Fruit fly (Drosophila melanogaster) whole organism, adult: ENCODE results near the gene tty.
A peak's percentile ranks its signal among the peaks of the same experiment; 100 is the strongest.

Experiments used
- CG11617 ChIP-seq: fragments of 200-800 bp; sonication (Bioruptor generic); optimal IDR thresholded peaks from 2 replicates; lab custom pipeline; 2017; ENCODE audit warnings: mild to moderate bottlenecking, missing biosample characterization, missing genetic modification reagents, missing genetic modification characterization
- CG12768 ChIP-seq: fragments of 200-800 bp; sonication (Bioruptor generic); optimal IDR thresholded peaks from 2 replicates; lab custom pipeline; 2017; ENCODE audit warnings: missing biosample characterization, missing genetic modification characterization, mild to moderate bottlenecking, moderate library complexity, missing genetic modification reagents
- CG14711 ChIP-seq: fragments of 200-800 bp; sonication (Bioruptor generic); optimal IDR thresholded peaks from 2 replicates; lab custom pipeline; 2018; ENCODE audit warnings: missing biosample characterization, mild to moderate bottlenecking, missing genetic modification characterization, moderate library complexity
- CG1620 ChIP-seq: fragments of 200-800 bp; sonication (Bioruptor generic); optimal IDR thresholded peaks from 2 replicates; lab custom pipeline; 2016; ENCODE audit warnings: missing biosample characterization, missing genetic modification characterization
- CG33017 ChIP-seq: fragments of 200-800 bp; sonication (Bioruptor generic); optimal IDR thresholded peaks from 2 replicates; lab custom pipeline; 2018; ENCODE audit warnings: missing biosample characterization, mild to moderate bottlenecking, missing genetic modification characterization, moderate library complexity
- CG5204 ChIP-seq: fragments of 200-800 bp; sonication (Bioruptor generic); optimal IDR thresholded peaks from 2 replicates; lab custom pipeline; 2016; ENCODE audit warnings: missing biosample characterization, missing genetic modification characterization
- CG7045 ChIP-seq: fragments of 200-800 bp; sonication (Bioruptor generic); optimal IDR thresholded peaks from 2 replicates; lab custom pipeline; 2017; ENCODE audit warnings: missing biosample characterization, mild to moderate bottlenecking, missing genetic modification characterization
- CG7101 ChIP-seq: fragments of 200-800 bp; sonication (Bioruptor generic); optimal IDR thresholded peaks from 2 replicates; lab custom pipeline; 2018; ENCODE audit warnings: missing biosample characterization, mild to moderate bottlenecking, missing genetic modification characterization, moderate library complexity
- Clk ChIP-seq: fragments of 200-800 bp; sonication (Bioruptor generic); optimal IDR thresholded peaks from 2 replicates; lab custom pipeline; 2017; ENCODE audit warnings: missing biosample characterization, missing genetic modification characterization
- Crg-1 ChIP-seq: fragments of 200-800 bp; sonication (Bioruptor generic); optimal IDR thresholded peaks from 2 replicates; lab custom pipeline; 2016; ENCODE audit warnings: missing biosample characterization, missing genetic modification characterization
- Hr96 ChIP-seq: fragments of 200-800 bp; sonication (Bioruptor generic); optimal IDR thresholded peaks from 2 replicates; lab custom pipeline; 2016; ENCODE audit warnings: missing biosample characterization, missing genetic modification characterization
- Mnt ChIP-seq: fragments of 200-800 bp; sonication (Bioruptor generic); optimal IDR thresholded peaks from 2 replicates; lab custom pipeline; 2016; ENCODE audit warnings: missing biosample characterization, mild to moderate bottlenecking, missing genetic modification characterization
- bab1 ChIP-seq: fragments of 200-800 bp; sonication (Bioruptor generic); optimal IDR thresholded peaks from 3 replicates; lab custom pipeline; 2019; ENCODE audit warnings: missing biosample characterization, mild to moderate bottlenecking, missing genetic modification characterization, moderate library complexity
- cic ChIP-seq: fragments of 200-800 bp; sonication (Bioruptor generic); optimal IDR thresholded peaks from 2 replicates; lab custom pipeline; 2017; ENCODE audit warnings: missing biosample characterization, mild to moderate bottlenecking, missing genetic modification characterization, moderate library complexity
- cnc ChIP-seq, 2 experiments: fragments of >200 bp; optimal IDR thresholded peaks; 2 replicates each; lab custom pipeline; 2017
- kay ChIP-seq: fragments of 200-800 bp; sonication (Bioruptor generic); peaks from one replicate; lab custom pipeline; 2016; ENCODE audit warnings: missing biosample characterization, missing genetic modification characterization, borderline replicate concordance
- ovo ChIP-seq: fragments of 200-800 bp; sonication (Bioruptor generic); optimal IDR thresholded peaks from 2 replicates; lab custom pipeline; 2016; ENCODE audit warnings: missing biosample characterization, missing genetic modification characterization
- pad ChIP-seq: fragments of 200-800 bp; sonication (Bioruptor generic); optimal IDR thresholded peaks from 3 replicates; lab custom pipeline; 2017; ENCODE audit warnings: missing biosample characterization, missing genetic modification characterization, mild to moderate bottlenecking, moderate library complexity, missing genetic modification reagents
- tj ChIP-seq: fragments of 200-800 bp; sonication (Bioruptor generic); optimal IDR thresholded peaks from 3 replicates; lab custom pipeline; 2017; ENCODE audit warnings: missing biosample characterization, mild to moderate bottlenecking, missing genetic modification characterization, moderate library complexity
- toe ChIP-seq: fragments of 200-800 bp; sonication (Bioruptor generic); optimal IDR thresholded peaks from 2 replicates; lab custom pipeline; 2016; ENCODE audit warnings: missing biosample characterization, missing genetic modification characterization

Gene tty

dm6 chrX:21319202-21319772, 20.2 kb downstream of the tty start, which contains the start of the genes SLIRP1 and anox:
SLIRP1 (minus strand) TSS chrX:21319296.
anox (minus strand) TSS chrX:21319296.
- peak; percentile 77 for TF ChIP-seq CG5204
- TF ChIP-seq CG33017 (tag; lab: Kevin White, UChicago) = peak; percentile 67
- no peak for TF ChIP-seq Hr96 (GFP tag; lab: Kevin White, UChicago)
- TF ChIP-seq cic (GFP tag; lab: Kevin White, UChicago) = peak; percentile 76
- peak; percentile 83 for TF ChIP-seq CG1620
- TF ChIP-seq Mnt = peak; percentile 56
- peak; percentile 75 for TF ChIP-seq pad
- peak; percentile 16 for TF ChIP-seq Clk (GFP tag; lab: Kevin White, UChicago)
- peak; percentile 80 for TF ChIP-seq CG11617
- TF ChIP-seq bab1 (GFP tag; lab: Kevin White, UChicago) = peak; percentile 81
- peak; percentile 76 for TF ChIP-seq CG12768
- TF ChIP-seq kay (GFP tag; lab: Kevin White, UChicago) = no peak
- peak; percentile 67 for TF ChIP-seq toe (GFP tag; lab: Kevin White, UChicago)
- peak; percentile 65 for TF ChIP-seq CG7045 (GFP tag; lab: Kevin White, UChicago)
- peak; percentile 55 for TF ChIP-seq ovo (GFP tag; lab: Kevin White, UChicago)
- TF ChIP-seq CG14711 (tag; lab: Kevin White, UChicago) = peak; percentile 82
- peak; percentile 84 for TF ChIP-seq Crg-1 (GFP tag; lab: Kevin White, UChicago)
- peak; percentile 85 for TF ChIP-seq tj (GFP tag; lab: Kevin White, UChicago)
- no peak for TF ChIP-seq cnc (optimal IDR thresholded peaks at IDR 0.05; lab: Kevin White, UChicago)
- peak; percentile 89 for TF ChIP-seq CG7101

- no peak for TF ChIP-seq kay (GFP tag; lab: Kevin White, UChicago)
- TF ChIP-seq ovo (GFP tag; lab: Kevin White, UChicago) = no peak
- TF ChIP-seq CG7045 (GFP tag; lab: Kevin White, UChicago) = no peak
- TF ChIP-seq CG1620 = no peak
- TF ChIP-seq Clk (GFP tag; lab: Kevin White, UChicago) = no peak
- TF ChIP-seq Crg-1 (GFP tag; lab: Kevin White, UChicago) = no peak
- TF ChIP-seq cic (GFP tag; lab: Kevin White, UChicago) = no peak
These were observed 22.1 kb downstream of the tty start, which contains the start of gene CG1801 for dm6 chrX:21317422-21317821. CG1801 (minus strand) TSS chrX:21317522.

DNA sequence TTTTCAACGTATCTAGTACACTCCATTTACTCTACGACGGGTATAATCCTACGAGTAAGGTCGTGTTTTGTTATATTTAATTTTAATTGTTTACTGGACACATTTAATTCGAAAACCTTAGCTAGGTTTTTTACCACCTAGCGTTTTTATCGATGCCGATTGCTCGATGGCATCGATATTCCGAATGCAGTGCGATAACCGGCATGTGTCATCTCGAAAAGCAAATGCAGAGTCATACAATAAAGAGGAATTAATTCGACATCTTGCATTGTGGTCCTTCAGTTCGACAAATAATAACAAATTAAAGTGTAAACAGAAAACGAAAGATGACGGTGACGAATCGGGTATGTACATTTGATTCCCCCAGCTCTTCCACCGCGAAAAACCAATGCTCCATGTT, 23.6 kb downstream of the tty start, which contains the start of gene Rpt6:
Gene Rpt6 (plus strand): TSS at position 201 of the 400 bp plus-strand sequence.
- TF ChIP-seq CG5204 = no peak
- no peak for TF ChIP-seq CG33017 (tag; lab: Kevin White, UChicago)
- TF ChIP-seq CG14711 (tag; lab: Kevin White, UChicago) = no peak
- no peak for TF ChIP-seq kay (GFP tag; lab: Kevin White, UChicago)
- peak; percentile 6 for TF ChIP-seq CG1620
- no peak for TF ChIP-seq cic (GFP tag; lab: Kevin White, UChicago)
- no peak for TF ChIP-seq CG12768
- peak; percentile 22 for TF ChIP-seq Mnt
- TF ChIP-seq toe (GFP tag; lab: Kevin White, UChicago) = no peak
- no peak for TF ChIP-seq CG7045 (GFP tag; lab: Kevin White, UChicago)
- TF ChIP-seq cnc (optimal IDR thresholded peaks at IDR 0.05; lab: Kevin White, UChicago) = peak; percentile 50 to 83
- no peak for TF ChIP-seq pad
- TF ChIP-seq ovo (GFP tag; lab: Kevin White, UChicago) = no peak
- TF ChIP-seq tj (GFP tag; lab: Kevin White, UChicago) = peak; percentile 53
- no peak for TF ChIP-seq Hr96 (GFP tag; lab: Kevin White, UChicago)
- TF ChIP-seq CG11617 = no peak
- TF ChIP-seq Crg-1 (GFP tag; lab: Kevin White, UChicago) = no peak
- no peak for TF ChIP-seq CG7101
- TF ChIP-seq bab1 (GFP tag; lab: Kevin White, UChicago) = peak; percentile 42
- TF ChIP-seq Clk (GFP tag; lab: Kevin White, UChicago) = no peak

DNA sequence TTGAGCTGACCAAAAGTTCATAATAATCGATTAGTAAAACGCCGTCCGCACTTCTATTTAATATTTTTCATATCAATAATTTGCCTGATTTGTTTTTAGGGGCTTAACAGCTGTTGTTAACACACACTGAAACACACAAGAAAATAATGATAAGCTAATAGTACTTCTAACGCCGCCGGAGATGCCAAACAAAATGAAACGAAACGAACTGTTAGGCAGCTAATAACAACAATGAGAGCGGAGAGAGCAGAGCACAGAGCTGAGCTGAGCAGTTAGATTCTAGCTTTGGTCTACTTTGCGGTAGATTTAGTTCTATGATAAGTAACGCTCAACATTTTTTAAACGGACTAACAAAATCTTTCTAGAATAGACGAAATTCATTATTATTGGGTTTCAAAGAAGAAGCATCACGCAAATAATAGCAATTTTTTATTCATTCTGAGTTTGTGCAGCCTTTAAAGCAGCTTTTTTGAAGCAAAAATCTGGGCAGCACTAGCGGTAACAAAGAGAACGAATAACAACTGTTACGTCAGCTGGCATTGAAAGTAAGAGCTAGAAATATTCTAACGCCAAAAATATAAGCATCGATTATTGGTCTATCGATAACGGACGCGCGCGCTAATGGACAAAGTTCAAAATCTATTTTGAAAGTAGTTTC, 32.9 kb downstream of the tty start, which contains the start of gene Abca3:
Gene Abca3 (minus strand): TSS at position 181 of the 658 bp plus-strand sequence.
- TF ChIP-seq CG11617 (peak; percentile 66), pad (peak; percentile 63), Hr96 (GFP tag; lab: Kevin White, UChicago) (peak; percentile 70), CG12768 (peak; percentile 45), bab1 (GFP tag; lab: Kevin White, UChicago) (peak; percentile 59), ovo (GFP tag; lab: Kevin White, UChicago) (peak; percentile 51), CG7045 (GFP tag; lab: Kevin White, UChicago) (peak; percentile 33), toe (GFP tag; lab: Kevin White, UChicago) (peak; percentile 63), CG5204 (peak; percentile 60), tj (GFP tag; lab: Kevin White, UChicago) (peak; percentile 33), Crg-1 (GFP tag; lab: Kevin White, UChicago) (peak; percentile 59), Mnt (peak; percentile 44), Clk (GFP tag; lab: Kevin White, UChicago) (no peak), cnc (optimal IDR thresholded peaks at IDR 0.05; lab: Kevin White, UChicago) (no peak), kay (GFP tag; lab: Kevin White, UChicago) (peak; percentile 78), CG33017 (tag; lab: Kevin White, UChicago) (peak; percentile 54), CG14711 (tag; lab: Kevin White, UChicago) (peak; percentile 70), CG1620 (peak; percentile 66), cic (GFP tag; lab: Kevin White, UChicago) (no peak), CG7101 (peak; percentile 79)

dm6 chrX:21285001-21285400, 54.5 kb downstream of the tty start, which contains the start of gene CG1494:
CG1494 (plus strand) TSS chrX:21285301.
- TF ChIP-seq cic (GFP tag; lab: Kevin White, UChicago) = no peak
- TF ChIP-seq CG33017 (tag; lab: Kevin White, UChicago) = no peak
- TF ChIP-seq CG1620 = no peak
- no peak for TF ChIP-seq Hr96 (GFP tag; lab: Kevin White, UChicago)
- no peak for TF ChIP-seq CG7045 (GFP tag; lab: Kevin White, UChicago)
- TF ChIP-seq Mnt = no peak
- TF ChIP-seq tj (GFP tag; lab: Kevin White, UChicago) = no peak
- no peak for TF ChIP-seq ovo (GFP tag; lab: Kevin White, UChicago)
- TF ChIP-seq CG5204 = no peak
- no peak for TF ChIP-seq pad
- no peak for TF ChIP-seq cnc (optimal IDR thresholded peaks at IDR 0.05; lab: Kevin White, UChicago)
